Fruit fly (Drosophila melanogaster) whole organism, embryonic: Measurements from ENCODE around the gene baf.

Experiments used
- Abd-B ChIP-seq: fragments of 200-800 bp; sonication (Bioruptor generic); optimal IDR thresholded peaks from 2 replicates; lab custom pipeline; 2018; ENCODE audit warnings: missing biosample characterization, mild to moderate bottlenecking, missing genetic modification characterization, moderate library complexity
- Adf1 ChIP-seq: fragments of 200-800 bp; sonication (Bioruptor generic); IDR thresholded peaks from 2 replicates; pipeline ENCODE4 v1.3.6; 2022; ENCODE audit warnings: missing biosample characterization, missing genetic modification characterization
- Blimp-1 ChIP-seq: fragments of 200-800 bp; sonication (Bioruptor generic); optimal IDR thresholded peaks from 3 replicates; lab custom pipeline; 2018; ENCODE audit warnings: missing biosample characterization, missing genetic modification characterization, mild to moderate bottlenecking, moderate library complexity, missing genetic modification reagents
- CG10209 ChIP-seq: fragments of 200-800 bp; sonication (Bioruptor generic); optimal IDR thresholded peaks from 3 replicates; lab custom pipeline; 2017; ENCODE audit warnings: missing biosample characterization, mild to moderate bottlenecking, missing genetic modification characterization, missing genetic modification reagents
- CG11504 ChIP-seq: fragments of 200-800 bp; sonication (Bioruptor generic); optimal IDR thresholded peaks from 3 replicates; lab custom pipeline; 2019; ENCODE audit warnings: missing biosample characterization, mild to moderate bottlenecking, missing genetic modification characterization, moderate library complexity
- CG11560 ChIP-seq: fragments of 200-800 bp; sonication (Bioruptor generic); IDR thresholded peaks from 3 replicates; pipeline ENCODE4 v1.3.6; 2022; ENCODE audit warnings: missing biosample characterization, missing genetic modification characterization
- CG12744 ChIP-seq: fragments of 200-800 bp; sonication (Bioruptor generic); optimal IDR thresholded peaks from 2 replicates; lab custom pipeline; 2016; ENCODE audit warnings: missing biosample characterization, missing genetic modification characterization
- CG12942 ChIP-seq: fragments of 200-800 bp; sonication (Bioruptor generic); optimal IDR thresholded peaks from 3 replicates; lab custom pipeline; 2016; ENCODE audit warnings: missing biosample characterization, missing genetic modification characterization
- CG13424 ChIP-seq: fragments of 200-800 bp; sonication (Bioruptor generic); optimal IDR thresholded peaks from 2 replicates; lab custom pipeline; 2019; ENCODE audit warnings: missing biosample characterization, mild to moderate bottlenecking, missing genetic modification characterization, moderate library complexity
- CG13624 ChIP-seq: fragments of 200-800 bp; sonication (Bioruptor generic); optimal IDR thresholded peaks from 2 replicates; lab custom pipeline; 2016; ENCODE audit warnings: missing biosample characterization, missing genetic modification characterization
- CG14710 ChIP-seq: fragments of 200-800 bp; sonication (Bioruptor generic); optimal IDR thresholded peaks from 3 replicates; lab custom pipeline; 2019; ENCODE audit warnings: missing biosample characterization, mild to moderate bottlenecking, missing genetic modification characterization, moderate library complexity
- CG15601 ChIP-seq: fragments of 200-800 bp; sonication (Bioruptor generic); optimal IDR thresholded peaks from 3 replicates; lab custom pipeline; 2019; ENCODE audit warnings: missing biosample characterization, mild to moderate bottlenecking, missing genetic modification characterization, moderate library complexity
- CG17328 ChIP-seq: fragments of 200-800 bp; sonication (Bioruptor generic); IDR thresholded peaks from 2 replicates; pipeline ENCODE4 v1.3.6; 2022; ENCODE audit warnings: missing biosample characterization, missing genetic modification characterization
- CG17568 ChIP-seq: fragments of 200-800 bp; sonication (Bioruptor generic); optimal IDR thresholded peaks from 2 replicates; lab custom pipeline; 2018; ENCODE audit warnings: missing biosample characterization, mild to moderate bottlenecking, missing genetic modification characterization, moderate library complexity
- CG17802 ChIP-seq: fragments of 200-800 bp; sonication (Bioruptor generic); optimal IDR thresholded peaks from 2 replicates; lab custom pipeline; 2018; ENCODE audit warnings: missing biosample characterization, mild to moderate bottlenecking, missing genetic modification characterization, moderate library complexity
- CG17912 ChIP-seq: fragments of 200-800 bp; sonication (Bioruptor generic); optimal IDR thresholded peaks from 2 replicates; lab custom pipeline; 2018; ENCODE audit warnings: missing biosample characterization, mild to moderate bottlenecking, missing genetic modification characterization
- CG18764 ChIP-seq: fragments of 200-800 bp; sonication (Bioruptor generic); optimal IDR thresholded peaks from 3 replicates; lab custom pipeline; 2016; ENCODE audit warnings: missing biosample characterization, missing genetic modification characterization
- CG2129 ChIP-seq: fragments of 200-800 bp; sonication (Bioruptor generic); IDR thresholded peaks from 2 replicates; pipeline ENCODE4 v1.3.6; 2022; ENCODE audit warnings: missing biosample characterization, missing genetic modification characterization; ENCODE audit not compliant: partially characterized antibody
- CG3407 ChIP-seq: fragments of 200-800 bp; sonication (Bioruptor generic); optimal IDR thresholded peaks from 2 replicates; lab custom pipeline; 2018; ENCODE audit warnings: missing biosample characterization, mild to moderate bottlenecking, missing genetic modification characterization
- CG4404 ChIP-seq: fragments of 200-800 bp; sonication (Bioruptor generic); IDR thresholded peaks from 2 replicates; pipeline ENCODE4 v1.3.6; 2022; ENCODE audit warnings: missing biosample characterization, missing genetic modification characterization
- CG4424 ChIP-seq: fragments of 200-800 bp; sonication (Bioruptor generic); optimal IDR thresholded peaks from 3 replicates; lab custom pipeline; 2016; ENCODE audit warnings: missing biosample characterization, missing genetic modification characterization
- CG7928 ChIP-seq: fragments of 200-800 bp; sonication (Bioruptor generic); optimal IDR thresholded peaks from 2 replicates; lab custom pipeline; 2017; ENCODE audit warnings: missing biosample characterization, mild to moderate bottlenecking, missing genetic modification characterization
- CG7987 ChIP-seq: fragments of 200-800 bp; sonication (Bioruptor generic); optimal IDR thresholded peaks from 2 replicates; lab custom pipeline; 2018; ENCODE audit warnings: missing biosample characterization, mild to moderate bottlenecking, missing genetic modification characterization, moderate library complexity
- CG9727 ChIP-seq: fragments of 200-800 bp; sonication (Bioruptor generic); optimal IDR thresholded peaks from 3 replicates; lab custom pipeline; 2017; ENCODE audit warnings: missing biosample characterization, mild to moderate bottlenecking, missing genetic modification characterization
- CG9876 ChIP-seq: fragments of 200-800 bp; sonication (Bioruptor generic); optimal IDR thresholded peaks from 2 replicates; lab custom pipeline; 2016; ENCODE audit warnings: missing biosample characterization, missing genetic modification characterization
- Ets65A ChIP-seq: fragments of 200-800 bp; sonication (Bioruptor generic); peaks from one replicate; lab custom pipeline; 2016; ENCODE audit warnings: missing biosample characterization, missing genetic modification characterization
- H15 ChIP-seq: fragments of 200-800 bp; sonication (Bioruptor generic); IDR thresholded peaks from 3 replicates; pipeline ENCODE4 v1.3.6; 2022; ENCODE audit warnings: missing biosample characterization, missing genetic modification characterization
- HLH54F ChIP-seq: fragments of 200-800 bp; sonication (Bioruptor generic); optimal IDR thresholded peaks from 3 replicates; lab custom pipeline; 2016; ENCODE audit warnings: missing biosample characterization, missing genetic modification characterization
- HLHmδ ChIP-seq: fragments of 200-800 bp; sonication (Bioruptor generic); optimal IDR thresholded peaks from 2 replicates; lab custom pipeline; 2018; ENCODE audit warnings: missing biosample characterization, mild to moderate bottlenecking, missing genetic modification characterization, moderate library complexity
- NC2β ChIP-seq: fragments of 200-800 bp; sonication (Bioruptor generic); optimal IDR thresholded peaks from 2 replicates; lab custom pipeline; 2016; ENCODE audit warnings: missing biosample characterization, missing genetic modification characterization
- NfI ChIP-seq: fragments of 200-800 bp; sonication (Bioruptor generic); optimal IDR thresholded peaks from 3 replicates; lab custom pipeline; 2018; ENCODE audit warnings: missing biosample characterization, mild to moderate bottlenecking, missing genetic modification characterization, moderate library complexity
- Stat92E ChIP-seq, 3 experiments: fragments of >200 bp in 2 of 3; fragments of 200-800 bp in 1 of 3; sonication (Bioruptor generic) in 1 of 3; optimal IDR thresholded peaks; 2 replicates each; lab custom pipeline; 2017 to 2019; ENCODE audit warnings: missing biosample characterization in 3 of 3, missing genetic modification characterization in 3 of 3, mild to moderate bottlenecking in 1 of 3, moderate library complexity in 1 of 3
- TFAM ChIP-seq: fragments of 200-800 bp; sonication (Bioruptor generic); optimal IDR thresholded peaks from 2 replicates; lab custom pipeline; 2017; ENCODE audit warnings: missing biosample characterization, missing genetic modification characterization, inconsistent platforms
- Tbp ChIP-seq: fragments of >200 bp; optimal IDR thresholded peaks from 2 replicates; lab custom pipeline; 2018; ENCODE audit warnings: missing biosample characterization, missing genetic modification characterization
- abd-A ChIP-seq: fragments of 200-800 bp; sonication (Bioruptor generic); optimal IDR thresholded peaks from 3 replicates; lab custom pipeline; 2019; ENCODE audit warnings: missing biosample characterization, mild to moderate bottlenecking, missing genetic modification characterization, moderate library complexity
- amos ChIP-seq: fragments of 200-800 bp; sonication (Bioruptor generic); IDR thresholded peaks from 2 replicates; pipeline ENCODE4 v1.3.6; 2022; ENCODE audit warnings: missing biosample characterization, missing genetic modification characterization; ENCODE audit not compliant: partially characterized antibody
- ci ChIP-seq: fragments of 200-800 bp; sonication (Bioruptor generic); IDR thresholded peaks from 3 replicates; pipeline ENCODE4 v1.3.6; 2022; ENCODE audit warnings: missing biosample characterization, missing genetic modification characterization
- danr ChIP-seq: fragments of 200-800 bp; sonication (Bioruptor generic); IDR thresholded peaks from 2 replicates; pipeline ENCODE4 v1.3.6; 2022; ENCODE audit warnings: missing biosample characterization, missing genetic modification characterization
- dpn ChIP-seq, 2 experiments: fragments of 200-800 bp; sonication (Bioruptor generic); optimal IDR thresholded peaks; 3 replicates each; lab custom pipeline; 2016; ENCODE audit warnings: missing biosample characterization in 2 of 2, missing genetic modification characterization in 2 of 2
- lilli ChIP-seq: fragments of 200-800 bp; sonication (Bioruptor generic); optimal IDR thresholded peaks from 3 replicates; lab custom pipeline; 2016; ENCODE audit warnings: missing biosample characterization, missing genetic modification characterization
- lola ChIP-seq, 3 experiments: fragments of >200 bp in 2 of 3; fragments of 200-800 bp in 1 of 3; sonication (Bioruptor generic) in 1 of 3; optimal IDR thresholded peaks; 2 replicates each; lab custom pipeline; 2017 to 2019; ENCODE audit warnings: missing biosample characterization in 3 of 3, missing genetic modification characterization in 3 of 3, mild to moderate bottlenecking in 1 of 3, moderate library complexity in 1 of 3
- mam ChIP-seq: fragments of 200-800 bp; sonication (Bioruptor generic); optimal IDR thresholded peaks from 3 replicates; lab custom pipeline; 2016; ENCODE audit warnings: missing biosample characterization, missing genetic modification characterization
- nau ChIP-seq: fragments of 200-800 bp; sonication (Bioruptor generic); optimal IDR thresholded peaks from 3 replicates; lab custom pipeline; 2017; ENCODE audit warnings: missing biosample characterization, mild to moderate bottlenecking, missing genetic modification characterization, missing genetic modification reagents
- nerfin-2 ChIP-seq: fragments of 200-800 bp; sonication (Bioruptor generic); IDR thresholded peaks from 2 replicates; pipeline ENCODE4 v1.3.6; 2022; ENCODE audit warnings: missing biosample characterization, missing genetic modification characterization; ENCODE audit not compliant: partially characterized antibody
- pita ChIP-seq: fragments of 200-800 bp; sonication (Bioruptor generic); optimal IDR thresholded peaks from 2 replicates; lab custom pipeline; 2017; ENCODE audit warnings: missing biosample characterization, mild to moderate bottlenecking, missing genetic modification characterization
- pzg ChIP-seq: fragments of 200-800 bp; sonication (Bioruptor generic); optimal IDR thresholded peaks from 3 replicates; lab custom pipeline; 2018; ENCODE audit warnings: missing biosample characterization, mild to moderate bottlenecking, missing genetic modification characterization, moderate library complexity
- rib ChIP-seq: fragments of 200-800 bp; sonication (Bioruptor generic); IDR thresholded peaks from 2 replicates; pipeline ENCODE4 v1.3.6; 2022; ENCODE audit warnings: missing biosample characterization, missing genetic modification characterization
- sim ChIP-seq: fragments of 200-800 bp; sonication (Bioruptor generic); IDR thresholded peaks from 2 replicates; pipeline ENCODE4 v1.3.6; 2022; ENCODE audit warnings: missing biosample characterization, missing genetic modification characterization
- slbo ChIP-seq: fragments of 200-800 bp; sonication (Bioruptor generic); IDR thresholded peaks from 2 replicates; pipeline ENCODE4 v1.3.6; 2022; ENCODE audit warnings: missing biosample characterization, missing genetic modification characterization
- tna ChIP-seq: fragments of 200-800 bp; sonication (Bioruptor generic); IDR thresholded peaks from 2 replicates; pipeline ENCODE4 v1.3.6; 2022; ENCODE audit warnings: missing biosample characterization, missing genetic modification characterization; ENCODE audit not compliant: partially characterized antibody

baf gene

DNA sequence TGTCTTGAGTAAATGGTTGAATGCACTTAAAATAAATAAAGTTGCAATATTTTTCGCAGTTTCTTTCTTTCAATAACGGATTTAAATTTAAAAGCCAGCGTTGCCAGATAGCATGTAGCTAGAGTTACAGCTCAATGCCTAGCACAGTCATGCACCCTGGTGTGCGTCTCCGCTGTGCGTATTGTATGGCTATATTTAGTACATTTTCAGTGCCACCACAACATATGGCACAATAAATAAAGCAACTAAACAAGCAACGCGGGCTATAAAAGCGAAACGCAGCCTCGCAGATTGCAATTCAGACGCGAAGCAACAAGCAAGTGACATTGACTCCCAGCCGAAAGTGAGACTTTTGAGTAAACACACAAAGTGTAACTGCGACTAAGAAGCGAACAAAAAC, 30.6 kb upstream of the baf start, which contains the start of gene Sirup (continued):
- TF ChIP-seq CG18764 (no peak), tna (GFP tag; lab: Robert Waterston, UW) (peak; percentile 54; the same call in 1 of the 2 replicates), CG9727 (GFP tag; lab: Kevin White, UChicago) (no peak), slbo (GFP tag; lab: Robert Waterston, UW) (0 out of 2 replicates have a peak, but pooled peaks have one; percentile 37), CG7928 (no peak), rib (GFP tag; lab: Robert Waterston, UW) (peak; percentile 15; the same call in 1 of the 2 replicates), Adf1 (GFP tag; lab: Robert Waterston, UW) (no peak), danr (GFP tag; lab: Robert Waterston, UW) (no peak), CG14710 (tag; lab: Kevin White, UChicago) (peak; percentile 89), mam (GFP tag; lab: Kevin White, UChicago) (no peak), Ets65A (GFP tag; lab: Kevin White, UChicago) (no peak), CG17568 (GFP tag; lab: Kevin White, UChicago) (no peak), CG11504 (tag; lab: Kevin White, UChicago) (peak; percentile 44), CG4424 (GFP tag; lab: Kevin White, UChicago) (no peak), Tbp (GFP tag; lab: Kevin White, UChicago) (no peak), pzg (GFP tag; lab: Kevin White, UChicago) (peak; percentile 92), CG17912 (GFP tag; lab: Kevin White, UChicago) (peak; percentile 11), nau (GFP tag; lab: Kevin White, UChicago) (no peak), sim (no peak), HLH54F (no peak), CG17328 (peak; percentile 35; the same call in 1 of the 2 replicates), NfI (GFP tag; lab: Kevin White, UChicago) (no peak), CG12744 (no peak), CG13624 (no peak), amos (GFP tag; lab: Robert Waterston, UW) (peak; percentile 62; the same call in 1 of the 2 replicates), CG4404 (GFP tag; lab: Robert Waterston, UW) (no peak), Blimp-1 (GFP tag; lab: Kevin White, UChicago) (no peak), CG7987 (GFP tag; lab: Kevin White, UChicago) (no peak), Abd-B (GFP tag; lab: Kevin White, UChicago) (peak; percentile 85), H15 (no peak), lilli (no peak), Stat92E (GFP tag; optimal IDR thresholded peaks at IDR 0.05; lab: Kevin White, UChicago) (no peak), nerfin-2 (peak; percentile 38; the same call in 1 of the 2 replicates), CG12942 (GFP tag; lab: Kevin White, UChicago) (no peak), abd-A (tag; lab: Kevin White, UChicago) (peak; percentile 77), CG13424 (no peak), CG17802 (tag; lab: Kevin White, UChicago) (no peak), ci (GFP tag; lab: Robert Waterston, UW) (peak; percentile 56; the same call in 1 of the 3 replicates), pita (GFP tag; lab: Kevin White, UChicago) (peak; percentile 80), HLHmδ (GFP tag; lab: Kevin White, UChicago) (no peak), CG11560 (peak; percentile 70; the same call in 2 of the 3 replicates), lola (GFP tag; optimal IDR thresholded peaks at IDR 0.05; lab: Kevin White, UChicago) (no peak), dpn (GFP tag; optimal IDR thresholded peaks at IDR 0.05; lab: Kevin White, UChicago) (no peak), NC2β (GFP tag; lab: Kevin White, UChicago) (peak; percentile 18), CG2129 (GFP tag; lab: Robert Waterston, UW) (no peak), CG3407 (GFP tag; lab: Kevin White, UChicago) (no peak), CG15601 (tag; lab: Kevin White, UChicago) (no peak), TFAM (GFP tag; lab: Kevin White, UChicago) (no peak), CG10209 (GFP tag; lab: Kevin White, UChicago) (no peak), CG9876 (GFP tag; lab: Kevin White, UChicago) (no peak)
